Worm (Caenorhabditis elegans) whole organism, L2 larva: ENCODE measurements around the gene Y71H10B.1.

Source experiments
- C34F6.9 ChIP-seq: fragments of 150-350 bp; optimal IDR thresholded peaks from 2 replicates; lab custom pipeline; 2014; ENCODE audit warnings: missing biosample characterization, missing genetic modification characterization
- F13H6.1 ChIP-seq: sonication (generic microtip); optimal IDR thresholded peaks from 2 replicates; lab custom pipeline; 2016; ENCODE audit warnings: missing genetic modification characterization, missing compliant biosample characterization
- Y55F3AM.14 ChIP-seq: fragments of 200-800 bp; sonication (Bioruptor generic); optimal IDR thresholded peaks from 2 replicates; lab custom pipeline; 2018; ENCODE audit warnings: mild to moderate bottlenecking, missing genetic modification characterization, missing compliant biosample characterization
- blmp-1 ChIP-seq: sonication (generic microtip); optimal IDR thresholded peaks from 2 replicates; lab custom pipeline; 2017; ENCODE audit warnings: missing genetic modification characterization, mild to moderate bottlenecking, missing compliant biosample characterization, antibody characterized with exemption, moderate library complexity; ENCODE audit not compliant: insufficient read depth
- ceh-82 ChIP-seq: fragments of 150-350 bp; optimal IDR thresholded peaks from 2 replicates; lab custom pipeline; 2014; ENCODE audit warnings: missing biosample characterization, missing genetic modification characterization
- crh-2 ChIP-seq: sonication (generic microtip); optimal IDR thresholded peaks from 2 replicates; lab custom pipeline; 2017; ENCODE audit warnings: missing biosample characterization, missing genetic modification characterization
- dmd-4 ChIP-seq: sonication (generic microtip); optimal IDR thresholded peaks from 2 replicates; lab custom pipeline; 2017; ENCODE audit warnings: missing biosample characterization, missing genetic modification characterization
- egl-27 ChIP-seq: sonication (generic microtip); optimal IDR thresholded peaks from 3 replicates; lab custom pipeline; 2017; ENCODE audit warnings: missing biosample characterization, missing genetic modification reagents, missing genetic modification characterization
- elt-1 ChIP-seq: fragments of 150-350 bp; optimal IDR thresholded peaks from 2 replicates; lab custom pipeline; 2014; ENCODE audit warnings: missing biosample characterization, missing genetic modification characterization
- elt-3 ChIP-seq: sonication (generic microtip); optimal IDR thresholded peaks from 2 replicates; lab custom pipeline; 2017; ENCODE audit warnings: missing biosample characterization, missing genetic modification characterization
- fos-1 ChIP-seq: fragments of 150-350 bp; optimal IDR thresholded peaks from 2 replicates; lab custom pipeline; 2014; ENCODE audit warnings: missing biosample characterization, missing genetic modification characterization
- gmeb-1 ChIP-seq: fragments of 150-350 bp; optimal IDR thresholded peaks from 2 replicates; lab custom pipeline; 2014; ENCODE audit warnings: missing biosample characterization, missing genetic modification characterization
- lin-39 ChIP-seq: fragments of 150-350 bp; optimal IDR thresholded peaks from 2 replicates; lab custom pipeline; 2014; ENCODE audit warnings: missing biosample characterization, missing genetic modification reagents, missing genetic modification characterization
- lsy-2 ChIP-seq, 2 experiments: fragments of 150-350 bp in 1 of 2; sonication (generic microtip) in 1 of 2; optimal IDR thresholded peaks; 2 replicates each; lab custom pipeline; 2014 to 2017; ENCODE audit warnings: missing biosample characterization in 2 of 2, missing genetic modification characterization in 2 of 2
- mab-5 ChIP-seq: fragments of 150-350 bp; optimal IDR thresholded peaks from 2 replicates; lab custom pipeline; 2014; ENCODE audit warnings: missing biosample characterization, missing genetic modification characterization
- mbf-1 ChIP-seq: sonication (generic microtip); optimal IDR thresholded peaks from 2 replicates; lab custom pipeline; 2017; ENCODE audit warnings: missing biosample characterization, missing genetic modification characterization
- nhr-21 ChIP-seq: fragments of 150-350 bp; optimal IDR thresholded peaks from 2 replicates; lab custom pipeline; 2014; ENCODE audit warnings: missing biosample characterization, missing genetic modification characterization
- nhr-237 ChIP-seq: fragments of 150-350 bp; optimal IDR thresholded peaks from 2 replicates; lab custom pipeline; 2014; ENCODE audit warnings: missing biosample characterization, missing genetic modification characterization
- nhr-25 ChIP-seq: fragments of 150-350 bp; sonication (generic microtip); optimal IDR thresholded peaks from 3 replicates; lab custom pipeline; 2014; ENCODE audit warnings: missing biosample characterization, missing genetic modification characterization
- nhr-77 ChIP-seq: fragments of 150-350 bp; optimal IDR thresholded peaks from 2 replicates; lab custom pipeline; 2014; ENCODE audit warnings: missing biosample characterization, missing genetic modification characterization
- sem-4 ChIP-seq: fragments of 150-350 bp; optimal IDR thresholded peaks from 2 replicates; lab custom pipeline; 2014; ENCODE audit warnings: missing biosample characterization, missing genetic modification reagents, missing genetic modification characterization
- skn-1 ChIP-seq: sonication (generic microtip); optimal IDR thresholded peaks from 2 replicates; lab custom pipeline; 2017; ENCODE audit warnings: missing biosample characterization, missing genetic modification characterization
- sma-3 ChIP-seq: sonication (generic microtip); optimal IDR thresholded peaks from 2 replicates; lab custom pipeline; 2016; ENCODE audit warnings: missing genetic modification reagents, missing genetic modification characterization, missing compliant biosample characterization
- sma-9 ChIP-seq, 2 experiments: fragments of 150-350 bp in 1 of 2; sonication (generic microtip) in 1 of 2; optimal IDR thresholded peaks; 2 replicates each; lab custom pipeline; 2014 to 2016; ENCODE audit warnings: missing genetic modification characterization in 2 of 2, mild to moderate bottlenecking in 1 of 2, missing biosample characterization in 1 of 2, missing compliant biosample characterization in 1 of 2, missing genetic modification reagents in 1 of 2, moderate library complexity in 1 of 2
- snpc-4 ChIP-seq: fragments of 150-350 bp; optimal IDR thresholded peaks from 2 replicates; lab custom pipeline; 2014; ENCODE audit warnings: missing biosample characterization, missing genetic modification characterization
- unc-62 ChIP-seq: fragments of 150-350 bp; optimal IDR thresholded peaks from 2 replicates; lab custom pipeline; 2014; ENCODE audit warnings: missing biosample characterization, missing genetic modification reagents, missing genetic modification characterization
- ztf-11 ChIP-seq: sonication (generic microtip); optimal IDR thresholded peaks from 2 replicates; lab custom pipeline; 2017; ENCODE audit warnings: missing biosample characterization, missing genetic modification characterization
- ztf-4 ChIP-seq: fragments of 150-350 bp; optimal IDR thresholded peaks from 2 replicates; lab custom pipeline; 2014; ENCODE audit warnings: missing biosample characterization, missing genetic modification characterization

The Y71H10B.1 gene

ce11 chrX:2873272-2873671 lies 33.2 kb upstream of the Y71H10B.1 start:
- TF ChIP-seq skn-1 (no peak), crh-2 (tag; lab: Kevin White, UChicago) (no peak), unc-62 (GFP tag; lab: Kevin White, UChicago) (no peak), nhr-237 (tag; lab: Kevin White, UChicago) (no peak), nhr-25 (tag; lab: Kevin White, UChicago) (no peak), Y55F3AM.14 (GFP tag; lab: Kevin White, UChicago) (no peak), nhr-77 (tag; lab: Kevin White, UChicago) (no peak), F13H6.1 (tag; lab: Kevin White, UChicago) (no peak), ztf-11 (tag; lab: Kevin White, UChicago) (no peak)

DNA sequence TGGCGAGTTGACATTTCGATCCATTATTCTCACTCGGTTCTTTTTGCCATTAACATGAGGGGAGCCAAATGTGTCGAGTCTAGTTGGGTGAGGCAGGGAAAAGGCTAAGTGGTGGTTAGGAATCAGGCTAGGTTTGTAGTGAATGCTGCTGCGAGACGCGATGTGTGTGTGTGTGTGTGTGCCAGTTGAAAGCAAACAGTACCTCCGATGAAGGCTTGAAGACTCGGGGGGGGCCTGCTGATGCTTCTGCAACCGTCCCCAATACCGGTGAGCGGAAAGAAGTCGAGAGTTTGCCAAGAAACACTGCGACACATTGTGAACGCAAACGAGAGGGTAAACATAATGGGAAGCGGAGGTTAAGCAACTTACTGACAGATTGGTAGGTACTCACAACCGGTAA lies 30.9 kb upstream of the Y71H10B.1 start, which contains the start of gene F53B3.3:
Gene F53B3.3 (minus strand): TSS at position 101 of the 400 bp plus-strand sequence.
- TF ChIP-seq F13H6.1 (tag; lab: Kevin White, UChicago), result peak; percentile 41
- TF ChIP-seq sem-4 (tag; lab: Kevin White, UChicago), result no peak

- TF ChIP-seq lsy-2 (tag; optimal IDR thresholded peaks at IDR 0.05; lab: Kevin White, UChicago) (peak in 1 of 2 experiments; percentile 18), mab-5 (tag; lab: Kevin White, UChicago) (no peak), ztf-4 (peak; percentile 2), sma-3 (GFP tag; lab: Kevin White, UChicago) (peak; percentile 52)
These were observed 25.6 kb upstream of the Y71H10B.1 start for ce11 chrX:2865591-2866217.

DNA sequence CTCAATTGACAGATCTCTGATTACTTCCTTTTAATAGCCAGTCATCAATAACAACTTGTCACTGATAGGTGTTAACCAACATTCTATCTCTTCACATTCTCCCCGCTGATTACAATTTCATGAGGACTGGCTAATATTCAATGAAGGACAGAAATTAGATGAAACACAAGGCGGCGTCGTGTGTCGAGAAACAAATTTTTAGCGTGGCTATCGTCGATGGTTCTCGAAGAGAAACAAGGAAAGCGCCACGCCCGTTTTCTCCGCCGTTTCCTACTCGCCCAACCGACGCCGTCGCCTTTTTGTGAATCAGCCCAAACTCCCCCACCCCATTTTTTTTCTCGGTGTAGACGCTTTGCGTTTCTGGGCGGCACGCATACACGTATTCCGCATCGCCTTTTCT lies 23.9 kb upstream of the Y71H10B.1 start, which contains the start of gene F53B3.6:
Gene F53B3.6 (plus strand): TSS at position 284 of the 400 bp plus-strand sequence.
- TF ChIP-seq ztf-4, result no peak
- TF ChIP-seq sma-3 (GFP tag; lab: Kevin White, UChicago), result peak; percentile 68
- TF ChIP-seq sma-9 (GFP tag; optimal IDR thresholded peaks at IDR 0.05; lab: Kevin White, UChicago), result peak; percentile 26
- TF ChIP-seq sma-9 (tag; optimal IDR thresholded peaks at IDR 0.05; lab: Kevin White, UChicago), result no peak
- TF ChIP-seq nhr-25 (tag; lab: Kevin White, UChicago), result peak; percentile 9
- peak; percentile 4 for TF ChIP-seq fos-1 (tag; lab: Kevin White, UChicago)
- TF ChIP-seq ceh-82 (tag; lab: Kevin White, UChicago), result no peak
- TF ChIP-seq, all 48 proteins: peak for 4

DNA sequence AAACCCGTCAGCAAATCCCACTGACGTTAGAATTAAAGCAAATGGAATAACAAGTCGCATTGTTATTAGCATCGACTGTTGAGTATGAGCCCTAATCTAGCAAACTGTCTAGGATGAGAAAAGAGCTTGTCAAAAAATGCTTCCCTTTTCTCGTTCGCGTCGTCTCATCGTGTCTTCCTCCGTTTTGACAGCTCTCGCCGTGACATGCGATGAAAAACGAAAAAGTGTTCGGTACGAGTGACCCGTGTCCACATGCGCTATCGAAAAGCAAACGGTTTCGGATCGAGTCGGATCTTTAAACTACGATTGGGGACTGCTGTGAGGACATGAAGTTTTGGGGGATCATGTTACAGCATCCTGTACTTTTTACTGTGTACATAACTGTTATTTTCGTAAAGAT lies 22.3 kb upstream of the Y71H10B.1 start, which contains the start of gene comt-1:
Gene comt-1 (minus strand): TSS at position 101 of the 400 bp plus-strand sequence.
- TF ChIP-seq elt-3 (tag; lab: Kevin White, UChicago) (no peak), snpc-4 (tag; lab: Kevin White, UChicago) (no peak), crh-2 (tag; lab: Kevin White, UChicago) (no peak), lin-39 (tag; lab: Kevin White, UChicago) (no peak), mab-5 (tag; lab: Kevin White, UChicago) (no peak), C34F6.9 (no peak)

ce11 chrX:2858380-2858779 lies 18.3 kb upstream of the Y71H10B.1 start:
- TF ChIP-seq C34F6.9 (peak; percentile 7), nhr-25 (tag; lab: Kevin White, UChicago) (peak; percentile 89), blmp-1 (tag; lab: Kevin White, UChicago) (peak; percentile 21), unc-62 (GFP tag; lab: Kevin White, UChicago) (no peak), nhr-77 (tag; lab: Kevin White, UChicago) (no peak), nhr-21 (no peak), sma-9 (GFP tag; optimal IDR thresholded peaks at IDR 0.05; lab: Kevin White, UChicago) (peak; percentile 37), sma-9 (tag; optimal IDR thresholded peaks at IDR 0.05; lab: Kevin White, UChicago) (no peak), crh-2 (tag; lab: Kevin White, UChicago) (peak; percentile 8), lsy-2 (tag; optimal IDR thresholded peaks at IDR 0.05; lab: Kevin White, UChicago) (peak in 1 of 2 experiments; percentile 14), dmd-4 (tag; lab: Kevin White, UChicago) (no peak), gmeb-1 (tag; lab: Kevin White, UChicago) (peak; percentile 6), elt-1 (no peak), sma-3 (GFP tag; lab: Kevin White, UChicago) (peak; percentile 49), elt-3 (tag; lab: Kevin White, UChicago) (no peak), mbf-1 (no peak), egl-27 (tag; lab: Kevin White, UChicago) (no peak), ceh-82 (tag; lab: Kevin White, UChicago) (no peak)
